Fruit fly (Drosophila melanogaster): ENCODE results near the gene CG6793.

CG6793 gene

dm6 chr3L:12003457-12003856 is 38.7 kb upstream of the CG6793 start:
- no peak for TF ChIP-seq Jra (GFP tag; optimal IDR thresholded peaks at IDR 0.05)
- no peak for TF ChIP-seq psq (GFP tag; optimal IDR thresholded peaks at IDR 0.05)

dm6 chr3L:12004136-12004535 is 38.1 kb upstream of the CG6793 start:
- TF ChIP-seq Dfd (GFP tag; optimal IDR thresholded peaks at IDR 0.05) (no peak), dmrt93B (GFP tag; optimal IDR thresholded peaks at IDR 0.05) (no peak), h (GFP tag; optimal IDR thresholded peaks at IDR 0.05) (no peak), N (GFP tag; optimal IDR thresholded peaks at IDR 0.05) (no peak), Dif (GFP tag; optimal IDR thresholded peaks at IDR 0.05; ENCODE audit: partially characterized antibody) (no peak), dl (GFP tag; optimal IDR thresholded peaks at IDR 0.05; ENCODE audit: insufficient read depth in 1 of 2, partially characterized antibody in 2 of 2) (no peak), Jra (GFP tag; optimal IDR thresholded peaks at IDR 0.05) (no peak), Abd-B (GFP tag; optimal IDR thresholded peaks at IDR 0.05) (no peak), pan (optimal IDR thresholded peaks at IDR 0.05) (no peak), GATAd (GFP tag; optimal IDR thresholded peaks at IDR 0.05) (no peak), sage (GFP tag; optimal IDR thresholded peaks at IDR 0.05) (no peak), dsf (GFP tag; optimal IDR thresholded peaks at IDR 0.05; ENCODE audit: borderline replicate concordance) (no peak), foxo (GFP tag; optimal IDR thresholded peaks at IDR 0.05) (no peak), Sp1 (GFP tag; optimal IDR thresholded peaks at IDR 0.05) (no peak), brk (GFP tag; optimal IDR thresholded peaks at IDR 0.05) (no peak), usp (GFP tag; optimal IDR thresholded peaks at IDR 0.05) (no peak), Hr83 (GFP tag; optimal IDR thresholded peaks at IDR 0.05; ENCODE audit: poor library complexity, severe bottlenecking) (no peak)

- peak; percentile 5 for TF ChIP-seq sage (GFP tag; optimal IDR thresholded peaks at IDR 0.05)
- TF ChIP-seq Abd-B (GFP tag; optimal IDR thresholded peaks at IDR 0.05) = no peak
- peak; percentile 68 for TF ChIP-seq N (GFP tag; optimal IDR thresholded peaks at IDR 0.05)
- no peak for TF ChIP-seq lola (GFP tag; optimal IDR thresholded peaks at IDR 0.05)
- no peak for TF ChIP-seq CG9705 (GFP tag; optimal IDR thresholded peaks at IDR 0.05)
- no peak for TF ChIP-seq dsf (GFP tag; optimal IDR thresholded peaks at IDR 0.05; ENCODE audit: borderline replicate concordance)
- TF ChIP-seq CrebA (GFP tag; optimal IDR thresholded peaks at IDR 0.05; ENCODE audit: borderline replicate concordance) = no peak
- no peak for TF ChIP-seq usp (GFP tag; optimal IDR thresholded peaks at IDR 0.05)
- no peak for TF ChIP-seq Hr83 (GFP tag; optimal IDR thresholded peaks at IDR 0.05; ENCODE audit: poor library complexity, severe bottlenecking)
- no peak for TF ChIP-seq Sp1 (GFP tag; optimal IDR thresholded peaks at IDR 0.05)
- peak; percentile 69 for TF ChIP-seq Vsx2 (GFP tag; optimal IDR thresholded peaks at IDR 0.05; ENCODE audit: partially characterized antibody)
- no peak for TF ChIP-seq dmrt93B (GFP tag; optimal IDR thresholded peaks at IDR 0.05)
- no peak for TF ChIP-seq Rel (GFP tag; optimal IDR thresholded peaks at IDR 0.05)
- TF ChIP-seq Rel (tag; optimal IDR thresholded peaks at IDR 0.05) = no peak
- TF ChIP-seq dl (GFP tag; optimal IDR thresholded peaks at IDR 0.05; ENCODE audit: insufficient read depth in 1 of 2, partially characterized antibody in 2 of 2) = no peak
- no peak for TF ChIP-seq GATAd (GFP tag; optimal IDR thresholded peaks at IDR 0.05)
- no peak for TF ChIP-seq foxo (GFP tag; optimal IDR thresholded peaks at IDR 0.05)
- TF ChIP-seq Myc (optimal IDR thresholded peaks at IDR 0.05) = peak; percentile 73
- no peak for TF ChIP-seq psq (GFP tag; optimal IDR thresholded peaks at IDR 0.05)
These were observed 34.2 kb upstream of the CG6793 start for dm6 chr3L:12007945-12008344.

- peak; percentile 76 for TF ChIP-seq h (GFP tag; optimal IDR thresholded peaks at IDR 0.05)
- peak; percentile 18 for TF ChIP-seq OdsH (GFP tag; optimal IDR thresholded peaks at IDR 0.05)
- no peak for TF ChIP-seq tai (GFP tag; optimal IDR thresholded peaks at IDR 0.05)
- TF ChIP-seq fru (GFP tag; optimal IDR thresholded peaks at IDR 0.05) = peak; percentile 40
- TF ChIP-seq rgr (GFP tag; optimal IDR thresholded peaks at IDR 0.05) = no peak
- peak in 1 of 2 experiments; percentile 36 for TF ChIP-seq foxo (GFP tag; optimal IDR thresholded peaks at IDR 0.05)
- TF ChIP-seq Abd-B (GFP tag; optimal IDR thresholded peaks at IDR 0.05) = no peak
- TF ChIP-seq sv (GFP tag; optimal IDR thresholded peaks at IDR 0.05) = no peak
- no peak for TF ChIP-seq brk (GFP tag; optimal IDR thresholded peaks at IDR 0.05)
- TF ChIP-seq HLH106 (tag; optimal IDR thresholded peaks at IDR 0.05) = no peak
- TF ChIP-seq Mio (GFP tag; optimal IDR thresholded peaks at IDR 0.05) = no peak
- no peak for TF ChIP-seq CG9705 (GFP tag; optimal IDR thresholded peaks at IDR 0.05)
- TF ChIP-seq Jra (GFP tag; optimal IDR thresholded peaks at IDR 0.05) = no peak
- TF ChIP-seq Hr78 (GFP tag; optimal IDR thresholded peaks at IDR 0.05) = no peak
- peak; percentile 1 for TF ChIP-seq woc (GFP tag; optimal IDR thresholded peaks at IDR 0.05)
- peak; percentile 11 for TF ChIP-seq ey (GFP tag; optimal IDR thresholded peaks at IDR 0.05)
These were observed 28.5 kb upstream of the CG6793 start for dm6 chr3L:12013698-12014097.

Data from whole organism, wandering third instar larva.